Fruit fly (Drosophila melanogaster) whole organism, embryonic: ENCODE measurements around the gene CG8944.

Experiments
- BEAF-32 ChIP-seq: fragments of 200-800 bp; sonication (Bioruptor generic); optimal IDR thresholded peaks from 3 replicates; lab custom pipeline; 2017; ENCODE audit warnings: missing biosample characterization, missing genetic modification characterization, mild to moderate bottlenecking, moderate library complexity, missing genetic modification reagents
- BtbVII ChIP-seq: fragments of 200-800 bp; sonication (Bioruptor generic); optimal IDR thresholded peaks from 3 replicates; lab custom pipeline; 2017; ENCODE audit warnings: missing biosample characterization, mild to moderate bottlenecking, missing genetic modification characterization
- CG10274 ChIP-seq: fragments of 200-800 bp; sonication (Bioruptor generic); optimal IDR thresholded peaks from 3 replicates; lab custom pipeline; 2017; ENCODE audit warnings: missing biosample characterization, mild to moderate bottlenecking, missing genetic modification characterization
- CG11247 ChIP-seq: fragments of 200-800 bp; sonication (Bioruptor generic); IDR thresholded peaks from 2 replicates; pipeline ENCODE4 v1.3.6; 2022; ENCODE audit warnings: missing biosample characterization, missing genetic modification characterization
- CG12659 ChIP-seq: fragments of 200-800 bp; sonication (Bioruptor generic); optimal IDR thresholded peaks from 3 replicates; lab custom pipeline; 2017; ENCODE audit warnings: mild to moderate bottlenecking, missing biosample characterization, missing genetic modification reagents, missing genetic modification characterization
- CG14860 ChIP-seq: fragments of 200-800 bp; sonication (Bioruptor generic); IDR thresholded peaks from 3 replicates; pipeline ENCODE4 v1.3.6; 2022; ENCODE audit warnings: missing biosample characterization, missing genetic modification characterization; ENCODE audit not compliant: partially characterized antibody
- CG15011 ChIP-seq: fragments of 200-800 bp; sonication (Bioruptor generic); optimal IDR thresholded peaks from 3 replicates; lab custom pipeline; 2018; ENCODE audit warnings: missing biosample characterization, mild to moderate bottlenecking, missing genetic modification characterization
- CG1603 ChIP-seq: fragments of 200-800 bp; sonication (Bioruptor generic); optimal IDR thresholded peaks from 2 replicates; lab custom pipeline; 2019; ENCODE audit warnings: missing biosample characterization, mild to moderate bottlenecking, missing genetic modification characterization, moderate library complexity
- CG1647 ChIP-seq: fragments of 200-800 bp; sonication (Bioruptor generic); optimal IDR thresholded peaks from 3 replicates; lab custom pipeline; 2016; ENCODE audit warnings: missing biosample characterization, missing genetic modification characterization
- CG17361 ChIP-seq: fragments of 200-800 bp; sonication (Bioruptor generic); IDR thresholded peaks from 3 replicates; pipeline ENCODE4 v1.3.6; 2022; ENCODE audit warnings: missing biosample characterization, missing genetic modification characterization
- CG2120 ChIP-seq: fragments of 200-800 bp; sonication (Bioruptor generic); optimal IDR thresholded peaks from 3 replicates; lab custom pipeline; 2016; ENCODE audit warnings: missing biosample characterization, missing genetic modification characterization
- CG2129 ChIP-seq: fragments of 200-800 bp; sonication (Bioruptor generic); IDR thresholded peaks from 2 replicates; pipeline ENCODE4 v1.3.6; 2022; ENCODE audit warnings: missing biosample characterization, missing genetic modification characterization; ENCODE audit not compliant: partially characterized antibody
- CG3065 ChIP-seq: fragments of 200-800 bp; sonication (Bioruptor generic); optimal IDR thresholded peaks from 2 replicates; lab custom pipeline; 2016; ENCODE audit warnings: missing biosample characterization, missing genetic modification characterization
- CG33557 ChIP-seq: fragments of 200-800 bp; sonication (Bioruptor generic); optimal IDR thresholded peaks from 2 replicates; lab custom pipeline; 2019; ENCODE audit warnings: missing biosample characterization, mild to moderate bottlenecking, missing genetic modification characterization, moderate library complexity
- CG3847 ChIP-seq: fragments of 200-800 bp; sonication (Bioruptor generic); IDR thresholded peaks from 2 replicates; pipeline ENCODE4 v1.3.6; 2022; ENCODE audit warnings: missing biosample characterization, missing genetic modification characterization
- CG42726 ChIP-seq: fragments of 200-800 bp; sonication (Bioruptor generic); IDR thresholded peaks from 2 replicates; pipeline ENCODE4 v1.3.6; 2022; ENCODE audit warnings: missing biosample characterization, missing genetic modification characterization; ENCODE audit not compliant: partially characterized antibody
- CG4282 ChIP-seq: fragments of 200-800 bp; sonication (Bioruptor generic); optimal IDR thresholded peaks from 2 replicates; lab custom pipeline; 2016; ENCODE audit warnings: missing biosample characterization, missing genetic modification characterization
- CG5245 ChIP-seq: fragments of 200-800 bp; sonication (Bioruptor generic); optimal IDR thresholded peaks from 3 replicates; lab custom pipeline; 2016; ENCODE audit warnings: missing biosample characterization, missing genetic modification characterization
- CG7271 ChIP-seq: fragments of 200-800 bp; sonication (Bioruptor generic); optimal IDR thresholded peaks from 2 replicates; lab custom pipeline; 2018; ENCODE audit warnings: missing biosample characterization, mild to moderate bottlenecking, missing genetic modification characterization, moderate library complexity
- CG8089 ChIP-seq: fragments of 200-800 bp; sonication (Bioruptor generic); optimal IDR thresholded peaks from 3 replicates; lab custom pipeline; 2016; ENCODE audit warnings: missing biosample characterization, missing genetic modification characterization
- CG9437 ChIP-seq: fragments of 200-800 bp; sonication (Bioruptor generic); optimal IDR thresholded peaks from 2 replicates; lab custom pipeline; 2018; ENCODE audit warnings: missing biosample characterization, mild to moderate bottlenecking, missing genetic modification characterization
- CG9876 ChIP-seq: fragments of 200-800 bp; sonication (Bioruptor generic); optimal IDR thresholded peaks from 2 replicates; lab custom pipeline; 2016; ENCODE audit warnings: missing biosample characterization, missing genetic modification characterization
- Dll ChIP-seq: fragments of 200-800 bp; sonication (Bioruptor generic); IDR thresholded peaks from 4 replicates; pipeline ENCODE4 v1.3.6; 2022; ENCODE audit warnings: missing biosample characterization, missing genetic modification characterization; ENCODE audit not compliant: partially characterized antibody
- HLH3B ChIP-seq: fragments of 200-800 bp; sonication (Bioruptor generic); IDR thresholded peaks from 2 replicates; pipeline ENCODE4 v1.3.6; 2022; ENCODE audit warnings: missing biosample characterization, missing genetic modification characterization
- HmgZ ChIP-seq: fragments of 200-800 bp; sonication (Bioruptor generic); optimal IDR thresholded peaks from 2 replicates; lab custom pipeline; 2018; ENCODE audit warnings: missing biosample characterization, mild to moderate bottlenecking, missing genetic modification characterization
- Jarid2 ChIP-seq: fragments of 200-800 bp; sonication (Bioruptor generic); optimal IDR thresholded peaks from 3 replicates; lab custom pipeline; 2017; ENCODE audit warnings: mild to moderate bottlenecking, missing biosample characterization, missing genetic modification reagents, missing genetic modification characterization
- Oli ChIP-seq: fragments of 200-800 bp; sonication (Bioruptor generic); optimal IDR thresholded peaks from 2 replicates; lab custom pipeline; 2018; ENCODE audit warnings: missing biosample characterization, mild to moderate bottlenecking, missing genetic modification characterization, moderate library complexity
- Opbp ChIP-seq: fragments of 200-800 bp; sonication (Bioruptor generic); IDR thresholded peaks from 3 replicates; pipeline ENCODE4 v1.3.6; 2022; ENCODE audit warnings: missing biosample characterization, missing genetic modification characterization; ENCODE audit not compliant: partially characterized antibody
- Pdp1 ChIP-seq, 2 experiments: fragments of 200-800 bp; sonication (Bioruptor generic); optimal IDR thresholded peaks; 3 replicates each; lab custom pipeline; 2016; ENCODE audit warnings: missing biosample characterization in 2 of 2, missing genetic modification characterization in 2 of 2, mild to moderate bottlenecking in 1 of 2, moderate library complexity in 1 of 2
- Sox100B ChIP-seq: fragments of 200-800 bp; sonication (Bioruptor generic); optimal IDR thresholded peaks from 3 replicates; lab custom pipeline; 2018; ENCODE audit warnings: missing biosample characterization, mild to moderate bottlenecking, missing genetic modification characterization
- Sry-δ ChIP-seq: fragments of 200-800 bp; sonication (Bioruptor generic); optimal IDR thresholded peaks from 2 replicates; lab custom pipeline; 2016; ENCODE audit warnings: missing biosample characterization, missing genetic modification characterization
- YL-1 ChIP-seq: fragments of 200-800 bp; sonication (Bioruptor generic); optimal IDR thresholded peaks from 3 replicates; lab custom pipeline; 2017; ENCODE audit warnings: missing biosample characterization, mild to moderate bottlenecking, missing genetic modification characterization
- aop ChIP-seq: fragments of 200-800 bp; sonication (Bioruptor generic); IDR thresholded peaks from 2 replicates; pipeline ENCODE4 v1.3.6; 2022; ENCODE audit warnings: missing biosample characterization, missing genetic modification characterization
- bsh ChIP-seq, 2 experiments: fragments of 200-800 bp; sonication (Bioruptor generic); optimal IDR thresholded peaks; 2 replicates each; lab custom pipeline; 2017 to 2018; ENCODE audit warnings: mild to moderate bottlenecking in 2 of 2, missing biosample characterization in 2 of 2, missing genetic modification characterization in 2 of 2, moderate library complexity in 1 of 2
- chinmo ChIP-seq: fragments of 200-800 bp; sonication (Bioruptor generic); IDR thresholded peaks from 4 replicates; pipeline ENCODE4 v1.3.6; 2022; ENCODE audit warnings: missing biosample characterization, missing genetic modification characterization; ENCODE audit not compliant: partially characterized antibody
- dmrt99B ChIP-seq: fragments of 200-800 bp; sonication (Bioruptor generic); optimal IDR thresholded peaks from 2 replicates; lab custom pipeline; 2018; ENCODE audit warnings: missing biosample characterization, mild to moderate bottlenecking, missing genetic modification characterization, moderate library complexity
- en ChIP-seq: fragments of 200-800 bp; sonication (Bioruptor generic); optimal IDR thresholded peaks from 2 replicates; lab custom pipeline; 2016; ENCODE audit warnings: missing biosample characterization, missing genetic modification characterization
- fu2 ChIP-seq: fragments of 200-800 bp; sonication (Bioruptor generic); optimal IDR thresholded peaks from 2 replicates; lab custom pipeline; 2016; ENCODE audit warnings: missing biosample characterization, missing genetic modification characterization
- gro ChIP-seq: fragments of 200-800 bp; sonication (Bioruptor generic); optimal IDR thresholded peaks from 2 replicates; lab custom pipeline; 2016; ENCODE audit warnings: missing biosample characterization, missing genetic modification characterization
- gsb ChIP-seq: fragments of 200-800 bp; sonication (Bioruptor generic); IDR thresholded peaks from 2 replicates; pipeline ENCODE4 v1.3.6; 2022; ENCODE audit warnings: missing biosample characterization, missing genetic modification characterization
- lov ChIP-seq, 2 experiments: fragments of 200-800 bp in 1 of 2; fragments of >200 bp in 1 of 2; sonication (Bioruptor generic) in 1 of 2; IDR thresholded peaks in 1 of 2; optimal IDR thresholded peaks in 1 of 2; 2 replicates in 1 of 2; 3 replicates in 1 of 2; pipeline versions ENCODE4 v1.3.6 to Lab custom; 2017 to 2022; ENCODE audit warnings: missing biosample characterization in 1 of 2, missing genetic modification characterization in 1 of 2
- nau ChIP-seq: fragments of 200-800 bp; sonication (Bioruptor generic); optimal IDR thresholded peaks from 3 replicates; lab custom pipeline; 2017; ENCODE audit warnings: missing biosample characterization, mild to moderate bottlenecking, missing genetic modification characterization, missing genetic modification reagents
- scrt ChIP-seq: fragments of 200-800 bp; sonication (Bioruptor generic); optimal IDR thresholded peaks from 2 replicates; lab custom pipeline; 2018; ENCODE audit warnings: missing biosample characterization, mild to moderate bottlenecking, missing genetic modification characterization, moderate library complexity
- sna ChIP-seq: fragments of 200-800 bp; sonication (Bioruptor generic); IDR thresholded peaks from 2 replicates; pipeline ENCODE4 v1.3.6; 2022; ENCODE audit warnings: missing biosample characterization, missing genetic modification characterization; ENCODE audit not compliant: partially characterized antibody
- so ChIP-seq: fragments of 200-800 bp; sonication (Bioruptor generic); IDR thresholded peaks from 3 replicates; pipeline ENCODE4 v1.3.6; 2022; ENCODE audit warnings: missing biosample characterization, missing genetic modification characterization
- trem ChIP-seq: fragments of 200-800 bp; optimal IDR thresholded peaks from 3 replicates; lab custom pipeline; 2019; ENCODE audit warnings: missing biosample characterization, mild to moderate bottlenecking, missing genetic modification characterization, moderate library complexity
- vvl ChIP-seq: fragments of 200-800 bp; sonication (Bioruptor generic); IDR thresholded peaks from 2 replicates; pipeline ENCODE4 v1.3.6; 2022; ENCODE audit warnings: missing biosample characterization, missing genetic modification characterization

The CG8944 gene

DNA sequence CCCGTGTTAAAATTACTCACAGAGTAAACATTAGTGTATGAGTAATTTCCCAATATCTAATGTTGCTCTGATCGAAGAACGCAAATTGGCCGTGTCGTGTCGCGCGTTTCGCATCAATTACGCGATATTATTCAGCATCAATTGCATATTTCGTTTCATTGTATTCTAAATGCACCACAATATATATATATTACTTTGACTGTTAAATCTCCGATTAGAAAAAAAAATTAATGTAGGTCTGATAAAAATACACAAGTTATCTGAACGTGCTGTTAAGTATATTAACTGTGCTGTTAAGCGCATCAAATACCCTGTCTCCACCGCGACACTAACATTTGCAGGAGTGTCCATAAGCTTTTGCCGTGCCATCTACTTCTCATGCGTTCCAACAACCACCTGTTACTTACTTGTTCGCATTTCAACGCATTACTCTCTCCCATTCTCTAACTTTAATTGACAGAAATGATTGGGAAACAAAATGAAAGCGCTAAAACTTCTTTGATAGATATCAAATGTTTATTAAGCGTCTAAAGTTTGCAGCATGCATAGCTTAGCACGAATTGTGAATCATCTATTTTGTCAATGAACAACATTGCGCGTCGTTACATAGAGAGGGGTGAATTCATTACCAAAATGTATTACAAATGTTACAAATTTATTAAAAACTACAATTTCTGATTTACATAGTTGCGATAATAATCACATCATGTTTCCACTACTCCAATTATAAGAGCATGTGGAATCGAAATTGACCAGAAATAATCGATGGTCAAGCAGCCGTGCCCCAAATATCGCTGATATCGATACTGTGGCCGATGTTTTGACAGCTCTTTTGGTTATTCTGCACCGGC, 14.6 kb upstream of the CG8944 start, which contains the start of the genes Graf and mRpL3 (continued):
- TF ChIP-seq sna (GFP tag; lab: Robert Waterston, UW) (peak; percentile 83), Dll (GFP tag; lab: Robert Waterston, UW) (peak; percentile 85; the same call in 3 of the 4 replicates), CG11247 (no peak), Sry-δ (GFP tag; lab: Kevin White, UChicago) (peak; percentile 68), scrt (GFP tag; lab: Kevin White, UChicago) (peak; percentile 61), HmgZ (no peak), chinmo (GFP tag; lab: Robert Waterston, UW) (peak; percentile 94), Sox100B (no peak), Pdp1 (GFP tag; optimal IDR thresholded peaks at IDR 0.05; lab: Kevin White, UChicago) (no peak), Jarid2 (GFP tag; lab: Kevin White, UChicago) (no peak), aop (no peak), CG5245 (GFP tag; lab: Kevin White, UChicago) (no peak), CG12659 (GFP tag; lab: Kevin White, UChicago) (peak; percentile 8), gsb (no peak), en (GFP tag; lab: Kevin White, UChicago) (no peak), BEAF-32 (peak; percentile 86), bsh (GFP tag; optimal IDR thresholded peaks at IDR 0.05; lab: Kevin White, UChicago) (no peak), so (GFP tag; lab: Robert Waterston, UW) (no peak), CG10274 (GFP tag; lab: Kevin White, UChicago) (no peak), CG17361 (GFP tag; lab: Robert Waterston, UW) (no peak; the same call in 2 of the 3 replicates), CG15011 (GFP tag; lab: Kevin White, UChicago) (no peak), CG14860 (peak; percentile 90), BtbVII (GFP tag; lab: Kevin White, UChicago) (no peak), CG9437 (no peak), Oli (no peak), CG8089 (no peak), gro (GFP tag; lab: Kevin White, UChicago) (no peak), CG9876 (GFP tag; lab: Kevin White, UChicago) (no peak), fu2 (GFP tag; lab: Kevin White, UChicago) (no peak), trem (no peak), CG4282 (GFP tag; lab: Kevin White, UChicago) (no peak), CG3065 (GFP tag; lab: Kevin White, UChicago) (no peak), CG2120 (GFP tag; lab: Kevin White, UChicago) (peak; percentile 5), CG42726 (GFP tag; lab: Robert Waterston, UW) (peak; percentile 88), CG7271 (no peak), CG1647 (GFP tag; lab: Kevin White, UChicago) (no peak), vvl (GFP tag; lab: Robert Waterston, UW) (no peak), CG1603 (tag; lab: Kevin White, UChicago) (peak; percentile 33), dmrt99B (tag; lab: Kevin White, UChicago) (no peak), YL-1 (GFP tag; lab: Kevin White, UChicago) (no peak), nau (GFP tag; lab: Kevin White, UChicago) (no peak), CG3847 (no peak), CG2129 (peak; percentile 81), lov (optimal IDR thresholded peaks at IDR 0.05; lab: Kevin White, UChicago) (no peak), lov (GFP tag; IDR thresholded peaks at IDR 0.05; lab: Robert Waterston, UW) (no peak), CG33557 (GFP tag; lab: Kevin White, UChicago) (no peak), HLH3B (GFP tag; lab: Robert Waterston, UW) (no peak), Opbp (GFP tag; lab: Robert Waterston, UW) (peak; percentile 94)
